Fruit fly (Drosophila melanogaster) whole organism, embryonic: ENCODE measurements around the gene CG3408.

ENCODE experiments used
- Adf1 ChIP-seq: fragments of 200-800 bp; sonication (Bioruptor generic); IDR thresholded peaks from 2 replicates; pipeline ENCODE4 v1.3.6; 2022; ENCODE audit warnings: missing biosample characterization, missing genetic modification characterization
- Antp ChIP-seq: fragments of 200-800 bp; sonication (Bioruptor generic); optimal IDR thresholded peaks from 3 replicates; lab custom pipeline; 2016; ENCODE audit warnings: missing biosample characterization, missing genetic modification characterization
- CG10462 ChIP-seq: fragments of 200-800 bp; sonication (Bioruptor generic); optimal IDR thresholded peaks from 2 replicates; lab custom pipeline; 2016; ENCODE audit warnings: missing biosample characterization, missing genetic modification characterization
- CG11696 ChIP-seq: fragments of 200-800 bp; sonication (Bioruptor generic); IDR thresholded peaks from 2 replicates; pipeline ENCODE4 v1.3.6; 2022; ENCODE audit warnings: missing biosample characterization, missing genetic modification characterization
- CG1602 ChIP-seq: fragments of 200-800 bp; sonication (Bioruptor generic); optimal IDR thresholded peaks from 3 replicates; lab custom pipeline; 2016; ENCODE audit warnings: missing biosample characterization, missing genetic modification characterization
- CG31441 ChIP-seq: fragments of 200-800 bp; sonication (Bioruptor generic); IDR thresholded peaks from 2 replicates; pipeline ENCODE4 v1.3.6; 2022; ENCODE audit warnings: missing biosample characterization, missing genetic modification characterization
- CG3281 ChIP-seq: fragments of 200-800 bp; sonication (Bioruptor generic); optimal IDR thresholded peaks from 3 replicates; lab custom pipeline; 2017; ENCODE audit warnings: missing biosample characterization, mild to moderate bottlenecking, missing genetic modification characterization
- CG33557 ChIP-seq: fragments of 200-800 bp; sonication (Bioruptor generic); optimal IDR thresholded peaks from 2 replicates; lab custom pipeline; 2019; ENCODE audit warnings: missing biosample characterization, mild to moderate bottlenecking, missing genetic modification characterization, moderate library complexity
- CG3847 ChIP-seq: fragments of 200-800 bp; sonication (Bioruptor generic); IDR thresholded peaks from 2 replicates; pipeline ENCODE4 v1.3.6; 2022; ENCODE audit warnings: missing biosample characterization, missing genetic modification characterization
- CG42726 ChIP-seq: fragments of 200-800 bp; sonication (Bioruptor generic); IDR thresholded peaks from 2 replicates; pipeline ENCODE4 v1.3.6; 2022; ENCODE audit warnings: missing biosample characterization, missing genetic modification characterization; ENCODE audit not compliant: partially characterized antibody
- CG4360 ChIP-seq: fragments of 200-800 bp; sonication (Bioruptor generic); IDR thresholded peaks from 2 replicates; pipeline ENCODE4 v1.3.6; 2022; ENCODE audit warnings: missing biosample characterization, missing genetic modification characterization
- CG6765 ChIP-seq: fragments of 200-800 bp; sonication (Bioruptor generic); optimal IDR thresholded peaks from 3 replicates; lab custom pipeline; 2017; ENCODE audit warnings: missing biosample characterization, mild to moderate bottlenecking, missing genetic modification characterization
- CG6854 ChIP-seq: fragments of 200-800 bp; sonication (Bioruptor generic); optimal IDR thresholded peaks from 3 replicates; lab custom pipeline; 2017; ENCODE audit warnings: missing biosample characterization, mild to moderate bottlenecking, missing genetic modification characterization
- CG8290 ChIP-seq, 3 experiments: fragments of 200-800 bp; sonication (Bioruptor generic); optimal IDR thresholded peaks; 2 replicates each; lab custom pipeline; 2016 to 2019; ENCODE audit warnings: missing biosample characterization in 3 of 3, missing genetic modification characterization in 3 of 3, mild to moderate bottlenecking in 2 of 3, moderate library complexity in 1 of 3
- Dref ChIP-seq: fragments of 200-800 bp; sonication (Bioruptor generic); IDR thresholded peaks from 2 replicates; pipeline ENCODE4 v1.3.6; 2022; ENCODE audit warnings: missing biosample characterization, missing genetic modification characterization
- E2f2 ChIP-seq: fragments of 200-800 bp; sonication (Bioruptor generic); IDR thresholded peaks from 2 replicates; pipeline ENCODE4 v1.3.6; 2022; ENCODE audit warnings: missing biosample characterization, missing genetic modification characterization
- Fer1 ChIP-seq: fragments of 200-800 bp; sonication (Bioruptor generic); optimal IDR thresholded peaks from 2 replicates; lab custom pipeline; 2017; ENCODE audit warnings: missing biosample characterization, mild to moderate bottlenecking, missing genetic modification characterization
- Lhr ChIP-seq: fragments of 200-800 bp; sonication (Bioruptor generic); optimal IDR thresholded peaks from 3 replicates; lab custom pipeline; 2017; ENCODE audit warnings: mild to moderate bottlenecking, missing biosample characterization, missing genetic modification reagents, missing genetic modification characterization
- Nf-YC ChIP-seq: fragments of 200-800 bp; optimal IDR thresholded peaks from 3 replicates; lab custom pipeline; 2019; ENCODE audit warnings: missing biosample characterization, mild to moderate bottlenecking, missing genetic modification characterization, moderate library complexity
- Pdp1 ChIP-seq, 2 experiments: fragments of 200-800 bp; sonication (Bioruptor generic); optimal IDR thresholded peaks; 3 replicates each; lab custom pipeline; 2016; ENCODE audit warnings: missing biosample characterization in 2 of 2, missing genetic modification characterization in 2 of 2, mild to moderate bottlenecking in 1 of 2, moderate library complexity in 1 of 2
- Sox100B ChIP-seq: fragments of 200-800 bp; sonication (Bioruptor generic); optimal IDR thresholded peaks from 3 replicates; lab custom pipeline; 2018; ENCODE audit warnings: missing biosample characterization, mild to moderate bottlenecking, missing genetic modification characterization
- Trl ChIP-seq, 3 experiments: fragments of >200 bp in 2 of 3; fragments of 200-800 bp in 1 of 3; sonication (Bioruptor generic) in 1 of 3; optimal IDR thresholded peaks; 2 replicates in 1 of 3; 3 replicates in 2 of 3; lab custom pipeline; 2016 to 2017; ENCODE audit warnings: missing biosample characterization in 1 of 3, missing genetic modification characterization in 1 of 3
- YL-1 ChIP-seq: fragments of 200-800 bp; sonication (Bioruptor generic); optimal IDR thresholded peaks from 3 replicates; lab custom pipeline; 2017; ENCODE audit warnings: missing biosample characterization, mild to moderate bottlenecking, missing genetic modification characterization
- ab ChIP-seq: fragments of 200-800 bp; sonication (Bioruptor generic); optimal IDR thresholded peaks from 2 replicates; lab custom pipeline; 2016; ENCODE audit warnings: missing biosample characterization, missing genetic modification characterization
- abd-A ChIP-seq: fragments of 200-800 bp; sonication (Bioruptor generic); optimal IDR thresholded peaks from 3 replicates; lab custom pipeline; 2019; ENCODE audit warnings: missing biosample characterization, mild to moderate bottlenecking, missing genetic modification characterization, moderate library complexity
- amos ChIP-seq: fragments of 200-800 bp; sonication (Bioruptor generic); IDR thresholded peaks from 2 replicates; pipeline ENCODE4 v1.3.6; 2022; ENCODE audit warnings: missing biosample characterization, missing genetic modification characterization; ENCODE audit not compliant: partially characterized antibody
- bbx ChIP-seq: fragments of 200-800 bp; sonication (Bioruptor generic); IDR thresholded peaks from 2 replicates; pipeline ENCODE4 v1.3.6; 2022; ENCODE audit warnings: missing biosample characterization, missing genetic modification characterization; ENCODE audit not compliant: partially characterized antibody
- br ChIP-seq: fragments of >200 bp; optimal IDR thresholded peaks from 2 replicates; lab custom pipeline; 2017
- chinmo ChIP-seq: fragments of 200-800 bp; sonication (Bioruptor generic); IDR thresholded peaks from 4 replicates; pipeline ENCODE4 v1.3.6; 2022; ENCODE audit warnings: missing biosample characterization, missing genetic modification characterization; ENCODE audit not compliant: partially characterized antibody
- crol ChIP-seq: fragments of 200-800 bp; sonication (Bioruptor generic); IDR thresholded peaks from 2 replicates; pipeline ENCODE4 v1.3.6; 2022; ENCODE audit warnings: missing biosample characterization, missing genetic modification characterization
- exex ChIP-seq: fragments of 200-800 bp; sonication (Bioruptor generic); optimal IDR thresholded peaks from 4 replicates; lab custom pipeline; 2018; ENCODE audit warnings: missing biosample characterization, mild to moderate bottlenecking, missing genetic modification characterization, moderate library complexity
- ftz-f1 ChIP-seq: fragments of 200-800 bp; sonication (Bioruptor generic); optimal IDR thresholded peaks from 2 replicates; lab custom pipeline; 2016; ENCODE audit warnings: missing biosample characterization, missing genetic modification characterization
- gcm ChIP-seq: fragments of 200-800 bp; sonication (Bioruptor generic); optimal IDR thresholded peaks from 2 replicates; lab custom pipeline; 2019; ENCODE audit warnings: missing biosample characterization, mild to moderate bottlenecking, missing genetic modification characterization, moderate library complexity
- kni ChIP-seq: fragments of 200-800 bp; sonication (Bioruptor generic); optimal IDR thresholded peaks from 3 replicates; lab custom pipeline; 2017; ENCODE audit warnings: mild to moderate bottlenecking, missing biosample characterization, missing genetic modification reagents, missing genetic modification characterization
- lab ChIP-seq: fragments of 200-800 bp; sonication (Bioruptor generic); optimal IDR thresholded peaks from 3 replicates; lab custom pipeline; 2017; ENCODE audit warnings: missing biosample characterization, missing genetic modification characterization, mild to moderate bottlenecking, moderate library complexity, missing genetic modification reagents
- lmd ChIP-seq: fragments of 200-800 bp; sonication (Bioruptor generic); IDR thresholded peaks from 2 replicates; pipeline ENCODE4 v1.3.6; 2022; ENCODE audit warnings: missing biosample characterization, missing genetic modification characterization
- lov ChIP-seq, 2 experiments: fragments of 200-800 bp in 1 of 2; fragments of >200 bp in 1 of 2; sonication (Bioruptor generic) in 1 of 2; IDR thresholded peaks in 1 of 2; optimal IDR thresholded peaks in 1 of 2; 2 replicates in 1 of 2; 3 replicates in 1 of 2; pipeline versions ENCODE4 v1.3.6 to Lab custom; 2017 to 2022; ENCODE audit warnings: missing biosample characterization in 1 of 2, missing genetic modification characterization in 1 of 2
- nau ChIP-seq: fragments of 200-800 bp; sonication (Bioruptor generic); optimal IDR thresholded peaks from 3 replicates; lab custom pipeline; 2017; ENCODE audit warnings: missing biosample characterization, mild to moderate bottlenecking, missing genetic modification characterization, missing genetic modification reagents
- peb ChIP-seq: fragments of 200-800 bp; sonication (Bioruptor generic); IDR thresholded peaks from 2 replicates; pipeline ENCODE4 v1.3.6; 2022; ENCODE audit warnings: missing biosample characterization, missing genetic modification characterization
- psq ChIP-seq: fragments of 200-800 bp; sonication (Bioruptor generic); optimal IDR thresholded peaks from 2 replicates; lab custom pipeline; 2017; ENCODE audit warnings: missing biosample characterization, missing genetic modification characterization
- sd ChIP-seq: fragments of 200-800 bp; sonication (Bioruptor generic); optimal IDR thresholded peaks from 3 replicates; lab custom pipeline; 2018; ENCODE audit warnings: missing biosample characterization, mild to moderate bottlenecking, missing genetic modification characterization, moderate library complexity
- sens ChIP-seq: fragments of 200-800 bp; sonication (Bioruptor generic); peaks from one replicate; lab custom pipeline; 2016; ENCODE audit warnings: missing biosample characterization, missing genetic modification characterization
- tna ChIP-seq: fragments of 200-800 bp; sonication (Bioruptor generic); IDR thresholded peaks from 2 replicates; pipeline ENCODE4 v1.3.6; 2022; ENCODE audit warnings: missing biosample characterization, missing genetic modification characterization; ENCODE audit not compliant: partially characterized antibody
- ttk ChIP-seq: fragments of 200-800 bp; sonication (Bioruptor generic); IDR thresholded peaks from 2 replicates; pipeline ENCODE4 v2.1.2; 2022; ENCODE audit warnings: missing biosample characterization, missing genetic modification characterization
- vvl ChIP-seq: fragments of 200-800 bp; sonication (Bioruptor generic); IDR thresholded peaks from 2 replicates; pipeline ENCODE4 v1.3.6; 2022; ENCODE audit warnings: missing biosample characterization, missing genetic modification characterization
- yki ChIP-seq: fragments of >200 bp; optimal IDR thresholded peaks from 3 replicates; lab custom pipeline; 2018
- z ChIP-seq: fragments of 200-800 bp; sonication (Bioruptor generic); IDR thresholded peaks from 3 replicates; pipeline ENCODE4 v1.3.6; 2022; ENCODE audit warnings: missing biosample characterization, missing genetic modification characterization
- zfh2 ChIP-seq: fragments of 200-800 bp; sonication (Bioruptor generic); optimal IDR thresholded peaks from 2 replicates; lab custom pipeline; 2016; ENCODE audit warnings: missing biosample characterization, missing genetic modification characterization

Gene CG3408

DNA sequence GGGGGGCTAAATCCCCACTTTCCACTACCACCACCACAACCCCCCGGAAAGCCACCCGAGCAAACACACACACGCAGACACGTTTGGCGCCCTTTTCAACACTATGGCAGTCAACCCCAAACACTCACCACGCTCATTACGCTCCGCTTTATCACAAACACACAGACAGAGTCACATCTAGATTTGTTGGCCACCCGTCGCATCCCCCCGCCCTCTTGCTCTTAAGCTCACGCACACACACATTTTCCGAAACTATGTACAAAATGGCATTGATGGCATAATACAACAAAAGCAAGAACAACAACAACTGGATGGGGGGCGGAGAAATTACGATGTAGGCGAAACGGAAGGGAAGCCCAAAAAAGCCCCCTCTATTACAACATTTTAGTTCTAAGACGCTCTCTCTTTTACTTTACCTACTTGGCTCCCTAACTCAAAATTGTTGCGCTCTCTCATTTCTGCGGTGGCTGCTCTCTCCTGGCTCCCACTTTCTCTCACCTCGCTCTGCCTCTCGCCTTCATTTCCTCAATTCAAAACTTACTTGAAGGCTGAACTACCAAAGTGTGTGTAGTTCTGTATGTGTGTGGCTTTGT is 43.6 kb downstream of the CG3408 start (continued):
- TF ChIP-seq Nf-YC (tag; lab: Kevin White, UChicago) (peak; percentile 22), CG1602 (GFP tag; lab: Kevin White, UChicago) (no peak), CG31441 (GFP tag; lab: Robert Waterston, UW) (no peak), sens (GFP tag; lab: Kevin White, UChicago) (peak; percentile 31), gcm (no peak), exex (tag; lab: Kevin White, UChicago) (peak; percentile 16), lov (optimal IDR thresholded peaks at IDR 0.05; lab: Kevin White, UChicago) (no peak), lov (GFP tag; IDR thresholded peaks at IDR 0.05; lab: Robert Waterston, UW) (no peak), crol (GFP tag; lab: Robert Waterston, UW) (peak; percentile 91), Sox100B (GFP tag; lab: Kevin White, UChicago) (no peak), lab (GFP tag; lab: Kevin White, UChicago) (peak; percentile 9), z (0 out of 3 replicates have a peak, but pooled peaks have one; percentile 16), peb (GFP tag; lab: Robert Waterston, UW) (no peak), CG10462 (no peak), Adf1 (peak; percentile 51; the same call in 1 of the 2 replicates), CG6765 (GFP tag; lab: Kevin White, UChicago) (no peak), Dref (GFP tag; lab: Robert Waterston, UW) (no peak), vvl (GFP tag; lab: Robert Waterston, UW) (peak; percentile 29; the same call in 1 of the 2 replicates), CG33557 (GFP tag; lab: Kevin White, UChicago) (peak; percentile 1), E2f2 (GFP tag; lab: Robert Waterston, UW) (no peak), chinmo (GFP tag; lab: Robert Waterston, UW) (0 out of 4 replicates have a peak, but pooled peaks have one; percentile 40), nau (no peak), Fer1 (GFP tag; lab: Kevin White, UChicago) (peak; percentile 28), sd (tag; lab: Kevin White, UChicago) (peak; percentile 51), abd-A (peak; percentile 99), psq (no peak), Trl (optimal IDR thresholded peaks at IDR 0.05; lab: Kevin White, UChicago) (peak; percentile 83 to 84), Trl (GFP tag; optimal IDR thresholded peaks at IDR 0.05; lab: Kevin White, UChicago) (no peak), kni (peak; percentile 71), ttk (0 out of 2 replicates have a peak, but pooled peaks have one; percentile 52), CG42726 (GFP tag; lab: Robert Waterston, UW) (0 out of 2 replicates have a peak, but pooled peaks have one; percentile 36), Lhr (GFP tag; lab: Kevin White, UChicago) (no peak), br (lab: Kevin White, UChicago) (no peak), Pdp1 (GFP tag; optimal IDR thresholded peaks at IDR 0.05; lab: Kevin White, UChicago) (peak in 1 of 2 experiments; percentile 88), ab (GFP tag; lab: Kevin White, UChicago) (no peak), CG3847 (GFP tag; lab: Robert Waterston, UW) (0 out of 2 replicates have a peak, but pooled peaks have one; percentile 17), CG3281 (GFP tag; lab: Kevin White, UChicago) (no peak), bbx (peak; percentile 31; the same call in 1 of the 2 replicates), Antp (GFP tag; lab: Kevin White, UChicago) (no peak), lmd (GFP tag; lab: Robert Waterston, UW) (peak; percentile 34), tna (GFP tag; lab: Robert Waterston, UW) (0 out of 2 replicates have a peak, but pooled peaks have one; percentile 21), CG4360 (GFP tag; lab: Robert Waterston, UW) (peak; percentile 75), zfh2 (GFP tag; lab: Kevin White, UChicago) (no peak), ftz-f1 (GFP tag; lab: Kevin White, UChicago) (no peak), CG8290 (GFP tag; optimal IDR thresholded peaks at IDR 0.05; lab: Kevin White, UChicago) (no peak), CG8290 (tag; optimal IDR thresholded peaks at IDR 0.05; lab: Kevin White, UChicago) (peak; percentile 10 to 50), CG6854 (GFP tag; lab: Kevin White, UChicago) (no peak), YL-1 (GFP tag; lab: Kevin White, UChicago) (no peak), amos (GFP tag; lab: Robert Waterston, UW) (no peak), CG11696 (GFP tag; lab: Robert Waterston, UW) (no peak), yki (lab: Kevin White, UChicago) (peak; percentile 49)
